Worm (Caenorhabditis elegans) whole organism, young adult: Measurements from ENCODE around the gene gst-34.

Experiments
- B0019.2 ChIP-seq: fragments of 200-800 bp; sonication (Bioruptor generic); conservative IDR thresholded peaks from 2 replicates; pipeline ENCODE4 v1.3.6; 2022; ENCODE audit warnings: missing genetic modification reagents, missing genetic modification characterization, missing compliant biosample characterization
- C17E4.6 ChIP-seq: fragments of 200-800 bp; sonication (Bioruptor generic); IDR thresholded peaks from 2 replicates; pipeline ENCODE4 v1.3.6; 2022; ENCODE audit warnings: missing genetic modification reagents, missing genetic modification characterization, missing compliant biosample characterization
- D2030.7 ChIP-seq: fragments of 200-800 bp; sonication (Bioruptor generic); IDR thresholded peaks from 2 replicates; pipeline ENCODE4 v1.3.6; 2022; ENCODE audit warnings: missing genetic modification reagents, missing genetic modification characterization, missing compliant biosample characterization
- F22D6.2 ChIP-seq: sonication (generic microtip); optimal IDR thresholded peaks from 2 replicates; lab custom pipeline; 2016; ENCODE audit warnings: mild to moderate bottlenecking, missing genetic modification characterization, missing compliant biosample characterization
- F23B12.7 ChIP-seq: sonication (generic microtip); optimal IDR thresholded peaks from 2 replicates; lab custom pipeline; 2017; ENCODE audit warnings: missing genetic modification characterization, mild to moderate bottlenecking, missing compliant biosample characterization, antibody characterized with exemption, moderate library complexity; ENCODE audit not compliant: insufficient read depth
- F33H1.4 ChIP-seq: fragments of 200-800 bp; sonication (Bioruptor generic); IDR thresholded peaks from 2 replicates; pipeline ENCODE4 v1.3.6; 2022; ENCODE audit warnings: missing genetic modification reagents, missing genetic modification characterization, missing compliant biosample characterization
- F49E8.2 ChIP-seq: sonication (generic microtip); optimal IDR thresholded peaks from 3 replicates; lab custom pipeline; 2017; ENCODE audit warnings: missing genetic modification characterization, mild to moderate bottlenecking, missing compliant biosample characterization, antibody characterized with exemption, moderate library complexity; ENCODE audit not compliant: insufficient read depth
- K11D2.4 ChIP-seq: fragments of 200-800 bp; sonication (Bioruptor generic); IDR thresholded peaks from 2 replicates; pipeline ENCODE4 v1.3.6; 2022; ENCODE audit warnings: missing genetic modification reagents, missing genetic modification characterization, missing compliant biosample characterization
- K12H6.12 ChIP-seq: fragments of 200-800 bp; sonication (Bioruptor generic); optimal IDR thresholded peaks from 2 replicates; lab custom pipeline; 2018; ENCODE audit warnings: mild to moderate bottlenecking, missing genetic modification characterization, missing compliant biosample characterization
- Y53G8AR.9 ChIP-seq: fragments of 200-800 bp; sonication (Bioruptor generic); conservative IDR thresholded peaks from 2 replicates; pipeline ENCODE4 v1.3.6; 2022; ENCODE audit warnings: missing genetic modification reagents, missing genetic modification characterization, missing compliant biosample characterization
- Y67H2A.10 ChIP-seq: fragments of 200-800 bp; sonication (Bioruptor generic); conservative IDR thresholded peaks from 2 replicates; pipeline ENCODE4 v1.3.6; 2022; ENCODE audit warnings: missing genetic modification reagents, missing genetic modification characterization, missing compliant biosample characterization
- Y95B8A.8 ChIP-seq: fragments of 200-800 bp; sonication (Bioruptor generic); IDR thresholded peaks from 2 replicates; pipeline ENCODE4 v1.3.6; 2022; ENCODE audit warnings: missing genetic modification reagents, missing genetic modification characterization, missing compliant biosample characterization
- aptf-2 ChIP-seq: fragments of 200-800 bp; sonication (Bioruptor generic); conservative IDR thresholded peaks from 2 replicates; pipeline ENCODE4 v1.3.6; 2022; ENCODE audit warnings: missing genetic modification reagents, missing genetic modification characterization, missing compliant biosample characterization
- aptf-3 ChIP-seq: fragments of 200-800 bp; sonication (Bioruptor generic); IDR thresholded peaks from 2 replicates; pipeline ENCODE4 v1.3.6; 2022; ENCODE audit warnings: missing genetic modification characterization, missing compliant biosample characterization
- attf-3 ChIP-seq: fragments of 200-800 bp; sonication (Bioruptor generic); conservative IDR thresholded peaks from 2 replicates; pipeline ENCODE4 v1.3.6; 2022; ENCODE audit warnings: missing genetic modification reagents, missing genetic modification characterization, missing compliant biosample characterization
- ceh-27 ChIP-seq: fragments of 200-800 bp; sonication (Bioruptor generic); optimal IDR thresholded peaks from 2 replicates; lab custom pipeline; 2018; ENCODE audit warnings: mild to moderate bottlenecking, missing genetic modification characterization, moderate library complexity, missing compliant biosample characterization
- ceh-40 ChIP-seq: fragments of 200-800 bp; sonication (Bioruptor generic); IDR thresholded peaks from 2 replicates; pipeline ENCODE4 v1.3.6; 2022; ENCODE audit warnings: missing genetic modification characterization, missing compliant biosample characterization
- chd-7 ChIP-seq: sonication (generic microtip); optimal IDR thresholded peaks from 2 replicates; lab custom pipeline; 2016; ENCODE audit warnings: mild to moderate bottlenecking, missing genetic modification characterization, moderate library complexity, missing compliant biosample characterization
- die-1 ChIP-seq: sonication (generic microtip); optimal IDR thresholded peaks from 2 replicates; lab custom pipeline; 2016; ENCODE audit warnings: missing genotype, mild to moderate bottlenecking, missing genetic modification characterization, missing compliant biosample characterization
- dpff-1 ChIP-seq: sonication (generic microtip); optimal IDR thresholded peaks from 2 replicates; lab custom pipeline; 2017; ENCODE audit warnings: mild to moderate bottlenecking, missing genetic modification characterization, missing compliant biosample characterization
- dpl-1 ChIP-seq: fragments of 150-350 bp; optimal IDR thresholded peaks from 2 replicates; lab custom pipeline; 2014; ENCODE audit warnings: missing biosample characterization, missing genetic modification reagents, missing genetic modification characterization
- egl-18 ChIP-seq: fragments of 200-800 bp; sonication (Bioruptor generic); IDR thresholded peaks from 2 replicates; pipeline ENCODE4 v1.3.6; 2022; ENCODE audit warnings: missing genetic modification reagents, missing genetic modification characterization, missing compliant biosample characterization
- gei-17 ChIP-seq: fragments of 200-800 bp; sonication (Bioruptor generic); optimal IDR thresholded peaks from 2 replicates; lab custom pipeline; 2018; ENCODE audit warnings: mild to moderate bottlenecking, missing genetic modification characterization, missing compliant biosample characterization
- hlh-26 ChIP-seq: fragments of 200-800 bp; sonication (Bioruptor generic); conservative IDR thresholded peaks from 2 replicates; pipeline ENCODE4 v1.3.6; 2022; ENCODE audit warnings: missing genetic modification reagents, missing genetic modification characterization, missing compliant biosample characterization
- let-526 ChIP-seq: fragments of 200-800 bp; sonication (Bioruptor generic); IDR thresholded peaks from 2 replicates; pipeline ENCODE4 v1.3.6; 2022; ENCODE audit warnings: missing genetic modification reagents, missing genetic modification characterization, missing compliant biosample characterization
- let-607 ChIP-seq, 2 experiments: fragments of 200-800 bp in 1 of 2; sonication (Bioruptor generic) in 1 of 2; sonication (generic microtip) in 1 of 2; optimal IDR thresholded peaks; 2 replicates each; lab custom pipeline; 2016 to 2018; ENCODE audit warnings: mild to moderate bottlenecking in 2 of 2, missing compliant biosample characterization in 2 of 2, missing genetic modification characterization in 2 of 2, moderate library complexity in 2 of 2, missing genotype in 1 of 2
- lin-35 ChIP-seq, 3 experiments: fragments of 150-350 bp in 2 of 3; sonication (generic microtip) in 1 of 3; optimal IDR thresholded peaks; 2 replicates each; lab custom pipeline; 2014 to 2018; ENCODE audit warnings: missing biosample characterization in 3 of 3, missing genetic modification characterization in 3 of 3, missing genetic modification reagents in 3 of 3
- lin-40 ChIP-seq: sonication (generic microtip); optimal IDR thresholded peaks from 2 replicates; lab custom pipeline; 2016; ENCODE audit warnings: missing genetic modification characterization, mild to moderate bottlenecking, missing compliant biosample characterization, missing genotype, missing genetic modification reagents
- lir-1 ChIP-seq: fragments of 200-800 bp; sonication (Bioruptor generic); conservative IDR thresholded peaks from 2 replicates; pipeline ENCODE4 v1.3.6; 2022; ENCODE audit warnings: missing genetic modification reagents, missing genetic modification characterization, missing compliant biosample characterization
- lsl-1 ChIP-seq: fragments of 200-800 bp; sonication (Bioruptor generic); optimal IDR thresholded peaks from 2 replicates; lab custom pipeline; 2018; ENCODE audit warnings: mild to moderate bottlenecking, missing genetic modification characterization, moderate library complexity, missing compliant biosample characterization
- lsy-27 ChIP-seq: sonication (generic microtip); optimal IDR thresholded peaks from 2 replicates; lab custom pipeline; 2017; ENCODE audit warnings: missing genetic modification characterization, mild to moderate bottlenecking, missing compliant biosample characterization, antibody characterized with exemption, missing genotype, borderline replicate concordance; ENCODE audit not compliant: insufficient read depth
- madf-10 ChIP-seq: sonication (generic microtip); optimal IDR thresholded peaks from 2 replicates; lab custom pipeline; 2016; ENCODE audit warnings: mild to moderate bottlenecking, missing genetic modification characterization, missing compliant biosample characterization
- nhr-27 ChIP-seq: fragments of 200-800 bp; sonication (Bioruptor generic); optimal IDR thresholded peaks from 2 replicates; lab custom pipeline; 2018; ENCODE audit warnings: mild to moderate bottlenecking, missing genetic modification characterization, moderate library complexity, missing compliant biosample characterization
- nhr-80 ChIP-seq: sonication (generic microtip); optimal IDR thresholded peaks from 2 replicates; lab custom pipeline; 2016; ENCODE audit warnings: missing genetic modification characterization, missing compliant biosample characterization
- rcor-1 ChIP-seq: fragments of 200-800 bp; sonication (Bioruptor generic); IDR thresholded peaks from 2 replicates; pipeline ENCODE4 v1.3.6; 2022; ENCODE audit warnings: missing genetic modification reagents, missing genetic modification characterization, missing compliant biosample characterization
- rec-8 ChIP-seq, 2 experiments: sonication (generic microtip); optimal IDR thresholded peaks; 2 replicates each; lab custom pipeline; 2016; ENCODE audit warnings: mild to moderate bottlenecking in 2 of 2, missing genetic modification characterization in 2 of 2, missing genetic modification reagents in 2 of 2, missing genotype in 2 of 2, missing biosample characterization in 1 of 2, missing compliant biosample characterization in 1 of 2, moderate library complexity in 1 of 2
- snpc-1.1 ChIP-seq: sonication (generic microtip); optimal IDR thresholded peaks from 2 replicates; lab custom pipeline; 2017; ENCODE audit warnings: missing genetic modification characterization, mild to moderate bottlenecking, missing compliant biosample characterization, antibody characterized with exemption, moderate library complexity, missing genotype, missing genetic modification reagents; ENCODE audit not compliant: insufficient read depth
- snpc-1.3 ChIP-seq: sonication (generic microtip); optimal IDR thresholded peaks from 2 replicates; lab custom pipeline; 2017; ENCODE audit warnings: missing genetic modification characterization, mild to moderate bottlenecking, missing compliant biosample characterization, antibody characterized with exemption, moderate library complexity, missing genotype, missing genetic modification reagents; ENCODE audit not compliant: insufficient read depth
- snpc-3.4 ChIP-seq: sonication (generic microtip); optimal IDR thresholded peaks from 2 replicates; lab custom pipeline; 2017; ENCODE audit warnings: missing genetic modification characterization, mild to moderate bottlenecking, missing compliant biosample characterization, antibody characterized with exemption, moderate library complexity, missing genotype, missing genetic modification reagents
- somi-1 ChIP-seq: fragments of 200-800 bp; sonication (Bioruptor generic); optimal IDR thresholded peaks from 2 replicates; lab custom pipeline; 2018; ENCODE audit warnings: mild to moderate bottlenecking, missing genetic modification characterization, missing compliant biosample characterization
- sptf-2 ChIP-seq: fragments of 200-800 bp; sonication (Bioruptor generic); optimal IDR thresholded peaks from 2 replicates; lab custom pipeline; 2018; ENCODE audit warnings: mild to moderate bottlenecking, missing genetic modification characterization, missing compliant biosample characterization
- zim-3 ChIP-seq: sonication (generic microtip); optimal IDR thresholded peaks from 2 replicates; lab custom pipeline; 2017; ENCODE audit warnings: mild to moderate bottlenecking, missing genetic modification characterization, moderate library complexity, missing compliant biosample characterization
- ztf-18 ChIP-seq: sonication (generic microtip); optimal IDR thresholded peaks from 2 replicates; lab custom pipeline; 2016; ENCODE audit warnings: missing genotype, mild to moderate bottlenecking, missing genetic modification characterization, missing compliant biosample characterization
- ztf-25 ChIP-seq: fragments of 200-800 bp; sonication (Bioruptor generic); IDR thresholded peaks from 2 replicates; pipeline ENCODE4 v1.3.6; 2022; ENCODE audit warnings: missing genetic modification reagents, missing genetic modification characterization, missing compliant biosample characterization
- ztf-28 ChIP-seq: fragments of 200-800 bp; sonication (Bioruptor generic); IDR thresholded peaks from 2 replicates; pipeline ENCODE4 v1.3.6; 2022; ENCODE audit warnings: missing genetic modification reagents, missing genetic modification characterization, missing compliant biosample characterization

gst-34 gene

ce11 chrII:15183139-15183538, at the start of gene gst-34:
TSS of gene gst-34 (minus strand) at chrII:15183239.
- no peak for TF ChIP-seq zim-3 (tag; lab: Kevin White, UChicago)
- no peak for TF ChIP-seq Y95B8A.8 (GFP tag; lab: Robert Waterston, UW)
- no peak for TF ChIP-seq hlh-26
- TF ChIP-seq aptf-2: no peak
- TF ChIP-seq rec-8 (tag; optimal IDR thresholded peaks at IDR 0.05; lab: Kevin White, UChicago): no peak
- TF ChIP-seq egl-18: no peak
- no peak for TF ChIP-seq D2030.7 (GFP tag; lab: Robert Waterston, UW)
- no peak for TF ChIP-seq aptf-3 (GFP tag; lab: Robert Waterston, UW)
- TF ChIP-seq gei-17 (GFP tag; lab: Kevin White, UChicago): no peak
- no peak for TF ChIP-seq snpc-3.4 (tag; lab: Kevin White, UChicago)
- TF ChIP-seq let-526 (GFP tag; lab: Robert Waterston, UW): no peak
- no peak for TF ChIP-seq let-607 (tag; optimal IDR thresholded peaks at IDR 0.05; lab: Kevin White, UChicago)
- TF ChIP-seq nhr-27 (tag; lab: Kevin White, UChicago): no peak
- no peak for TF ChIP-seq lsl-1 (GFP tag; lab: Kevin White, UChicago)
- no peak for TF ChIP-seq nhr-80
- no peak for TF ChIP-seq lsy-27 (tag; lab: Kevin White, UChicago)

- TF ChIP-seq dpl-1 (peak; percentile 80), B0019.2 (GFP tag; lab: Robert Waterston, UW) (peak; percentile 67), Y67H2A.10 (GFP tag; lab: Robert Waterston, UW) (no peak; the same call in 1 of the 2 replicates), ztf-25 (peak; percentile 61; the same call in 1 of the 2 replicates), attf-3 (GFP tag; lab: Robert Waterston, UW) (0 out of 2 replicates have a peak, but pooled peaks have one; percentile 23), dpff-1 (tag; lab: Kevin White, UChicago) (no peak), K11D2.4 (GFP tag; lab: Robert Waterston, UW) (0 out of 2 replicates have a peak, but pooled peaks have one; percentile 17), sptf-2 (no peak), C17E4.6 (peak; percentile 61; the same call in 1 of the 2 replicates), ztf-18 (tag; lab: Kevin White, UChicago) (peak; percentile 13), F22D6.2 (tag; lab: Kevin White, UChicago) (no peak), somi-1 (GFP tag; lab: Kevin White, UChicago) (no peak), snpc-1.3 (tag; lab: Kevin White, UChicago) (peak; percentile 67), die-1 (tag; lab: Kevin White, UChicago) (no peak), Y53G8AR.9 (GFP tag; lab: Robert Waterston, UW) (peak; percentile 72), lin-35 (GFP tag; optimal IDR thresholded peaks at IDR 0.05; lab: Kevin White, UChicago) (peak; percentile 34 to 89 (median 62)), ceh-27 (GFP tag; lab: Kevin White, UChicago) (peak; percentile 81), ztf-28 (GFP tag; lab: Robert Waterston, UW) (peak; percentile 88), lsl-1 (GFP tag; lab: Kevin White, UChicago) (peak; percentile 74), chd-7 (tag; lab: Kevin White, UChicago) (peak; percentile 37), snpc-1.1 (tag; lab: Kevin White, UChicago) (peak; percentile 7), madf-10 (tag; lab: Kevin White, UChicago) (peak; percentile 13), F49E8.2 (peak; percentile 9), lir-1 (GFP tag; lab: Robert Waterston, UW) (peak; percentile 64), F33H1.4 (GFP tag; lab: Robert Waterston, UW) (peak; percentile 89), ceh-40 (GFP tag; lab: Robert Waterston, UW) (no peak), snpc-3.4 (tag; lab: Kevin White, UChicago) (peak; percentile 46), lin-40 (tag; lab: Kevin White, UChicago) (peak; percentile 24), rcor-1 (peak; percentile 47; the same call in 1 of the 2 replicates), F23B12.7 (peak; percentile 63), K12H6.12 (tag; lab: Kevin White, UChicago) (peak; percentile 54), aptf-2 (0 out of 2 replicates have a peak, but pooled peaks have one; percentile 29)
These were observed 49.7 kb upstream of the gst-34 start, which contains the start of gene Y46E12BL.2 for ce11 chrII:15232705-15233104. TSS of gene Y46E12BL.2 (plus strand) at chrII:15232947.
